Fruit fly (Drosophila melanogaster): ENCODE results near the gene slp2.
A peak's percentile ranks its signal among the peaks of the same experiment; 100 is the strongest.

Gene slp2

DNA sequence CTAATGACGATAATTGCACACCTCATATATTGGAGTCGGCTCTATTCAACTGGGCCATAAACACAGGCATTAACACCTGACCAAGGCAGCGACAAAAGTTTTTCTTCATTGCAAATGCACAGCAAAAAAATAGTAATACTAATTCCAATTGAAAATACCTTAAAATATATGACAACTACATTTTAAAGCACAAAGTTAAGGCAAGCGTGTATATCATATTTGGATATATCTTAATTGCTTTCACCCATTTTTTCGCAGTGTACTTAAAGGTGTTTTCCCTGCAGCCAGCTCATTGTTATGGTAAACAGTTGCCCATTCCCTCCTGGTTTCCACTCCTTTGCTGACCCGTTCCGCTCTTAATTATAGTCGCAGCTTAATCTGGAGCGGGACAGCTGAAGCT lies 4.3 kb downstream of the slp2 start (continued):
- TF ChIP-seq CG34422 (GFP tag; IDR thresholded peaks at IDR 0.05) (0 out of 3 replicates have a peak, but pooled peaks have one; percentile 41), Hey (tag; optimal IDR thresholded peaks at IDR 0.05) (no peak), CG7745 (tag; optimal IDR thresholded peaks at IDR 0.05) (no peak), Tbp (GFP tag; optimal IDR thresholded peaks at IDR 0.05) (no peak), crp (GFP tag; optimal IDR thresholded peaks at IDR 0.05) (no peak), CG6689 (GFP tag; IDR thresholded peaks at IDR 0.05) (peak; percentile 45; the same call in 1 of the 2 replicates), slbo (GFP tag; IDR thresholded peaks at IDR 0.05) (no peak), CG8944 (GFP tag; optimal IDR thresholded peaks at IDR 0.05) (no peak), chif (GFP tag; optimal IDR thresholded peaks at IDR 0.05) (peak in 1 of 2 experiments; percentile 67), CG2129 (GFP tag; IDR thresholded peaks at IDR 0.05; ENCODE audit: partially characterized antibody) (no peak), kay (GFP tag; optimal IDR thresholded peaks at IDR 0.05) (no peak), Usf (GFP tag; optimal IDR thresholded peaks at IDR 0.05) (no peak), ind (GFP tag; optimal IDR thresholded peaks at IDR 0.05) (no peak), Nf-YA (GFP tag; IDR thresholded peaks at IDR 0.05) (no peak), lmd (GFP tag; IDR thresholded peaks at IDR 0.05) (no peak; the same call in 1 of the 2 replicates), bbx (GFP tag; IDR thresholded peaks at IDR 0.05; ENCODE audit: partially characterized antibody) (no peak), CG1792 (GFP tag; optimal IDR thresholded peaks at IDR 0.05) (no peak), CG10979 (tag; optimal IDR thresholded peaks at IDR 0.05) (peak; percentile 66), aop (GFP tag; IDR thresholded peaks at IDR 0.05) (no peak), jigr1 (GFP tag; IDR thresholded peaks at IDR 0.05) (no peak), Xbp1 (GFP tag; optimal IDR thresholded peaks at IDR 0.05) (peak; percentile 20), Stat92E (GFP tag; optimal IDR thresholded peaks at IDR 0.05) (no peak), CG6765 (GFP tag; optimal IDR thresholded peaks at IDR 0.05) (no peak), cato (GFP tag; optimal IDR thresholded peaks at IDR 0.05; ENCODE audit: borderline replicate concordance) (peak; percentile 17), chinmo (GFP tag; IDR thresholded peaks at IDR 0.05; ENCODE audit: partially characterized antibody) (no peak), seq (GFP tag; IDR thresholded peaks at IDR 0.05) (no peak), Aef1 (GFP tag; IDR thresholded peaks at IDR 0.05) (no peak), Ptx1 (GFP tag; IDR thresholded peaks at IDR 0.05) (peak; percentile 19; the same call in 1 of the 2 replicates), CG17186 (GFP tag; optimal IDR thresholded peaks at IDR 0.05) (no peak), emc (GFP tag; optimal IDR thresholded peaks at IDR 0.05) (no peak), cg (GFP tag; optimal IDR thresholded peaks at IDR 0.05) (no peak), fru (optimal IDR thresholded peaks at IDR 0.05) (no peak), MESR4 (GFP tag; optimal IDR thresholded peaks at IDR 0.05) (no peak), crc (GFP tag; optimal IDR thresholded peaks at IDR 0.05) (no peak), CG11560 (tag; IDR thresholded peaks at IDR 0.05) (no peak), CG14667 (GFP tag; IDR thresholded peaks at IDR 0.05) (no peak), CG11085 (GFP tag; IDR thresholded peaks at IDR 0.05) (no peak), B-H2 (GFP tag; optimal IDR thresholded peaks at IDR 0.05) (no peak), MTF-1 (GFP tag; optimal IDR thresholded peaks at IDR 0.05; ENCODE audit: borderline replicate concordance) (no peak), sc (optimal IDR thresholded peaks at IDR 0.05) (no peak), sc (GFP tag; optimal IDR thresholded peaks at IDR 0.05) (peak; percentile 5), CG6654 (GFP tag; optimal IDR thresholded peaks at IDR 0.05) (no peak), slou (GFP tag; optimal IDR thresholded peaks at IDR 0.05) (no peak), CG1647 (GFP tag; optimal IDR thresholded peaks at IDR 0.05) (no peak), croc (GFP tag; conservative IDR thresholded peaks at IDR 0.05) (peak; percentile 31; the same call in 1 of the 3 replicates), wor (GFP tag; IDR thresholded peaks at IDR 0.05) (0 out of 2 replicates have a peak, but pooled peaks have one; percentile 30), CG16815 (GFP tag; optimal IDR thresholded peaks at IDR 0.05) (no peak), CG2889 (GFP tag; IDR thresholded peaks at IDR 0.05) (no peak), tll (GFP tag; optimal IDR thresholded peaks at IDR 0.05) (no peak), CG4854 (GFP tag; optimal IDR thresholded peaks at IDR 0.05) (no peak), CG7839 (tag; optimal IDR thresholded peaks at IDR 0.05) (peak; percentile 42), pnt (GFP tag; optimal IDR thresholded peaks at IDR 0.05) (peak; percentile 8)
